Worm (Caenorhabditis elegans) whole organism, midembryonic: Measurements from ENCODE around the gene srh-42.
"Not testable (repeated sequence)": the region's sequence is repeated elsewhere in the genome, so short reads cannot be mapped to it uniquely, and the experiment has no call there.

ENCODE experiments used
- T22C8.4 ChIP-seq: fragments of 200-800 bp; sonication (Bioruptor generic); IDR thresholded peaks from 2 replicates; pipeline ENCODE4 v1.3.6; 2022; ENCODE audit warnings: missing genetic modification characterization, missing compliant biosample characterization
- cog-1 ChIP-seq: sonication (generic microtip); optimal IDR thresholded peaks from 2 replicates; lab custom pipeline; 2016; ENCODE audit warnings: missing genetic modification characterization, missing compliant biosample characterization
- flt-1 ChIP-seq: fragments of 200-800 bp; sonication (Bioruptor generic); IDR thresholded peaks from 2 replicates; pipeline ENCODE4 v1.3.6; 2022; ENCODE audit warnings: missing genetic modification characterization, missing compliant biosample characterization
- klf-2 ChIP-seq: fragments of 200-800 bp; sonication (Bioruptor generic); conservative IDR thresholded peaks from 2 replicates; pipeline ENCODE4 v1.3.6; 2022; ENCODE audit warnings: missing genetic modification reagents, missing genetic modification characterization, missing compliant biosample characterization
- med-1 ChIP-seq: sonication (generic microtip); optimal IDR thresholded peaks from 2 replicates; lab custom pipeline; 2017; ENCODE audit warnings: missing genetic modification characterization, mild to moderate bottlenecking, missing compliant biosample characterization, antibody characterized with exemption, missing genetic modification reagents; ENCODE audit not compliant: insufficient read depth
- ref-1 ChIP-seq: fragments of 200-800 bp; sonication (Bioruptor generic); conservative IDR thresholded peaks from 2 replicates; pipeline ENCODE4 v1.3.6; 2022; ENCODE audit warnings: missing genetic modification reagents, missing genetic modification characterization, missing compliant biosample characterization
- tab-1 ChIP-seq: fragments of 200-800 bp; sonication (Bioruptor generic); IDR thresholded peaks from 2 replicates; pipeline ENCODE4 v1.3.6; 2022; ENCODE audit warnings: missing genetic modification characterization, missing compliant biosample characterization
- ztf-23 ChIP-seq: fragments of 200-800 bp; sonication (Bioruptor generic); IDR thresholded peaks from 2 replicates; pipeline ENCODE4 v1.3.6; 2022; ENCODE audit warnings: missing genetic modification reagents, missing genetic modification characterization, missing compliant biosample characterization
- ztf-29 ChIP-seq: fragments of 200-800 bp; sonication (Bioruptor generic); IDR thresholded peaks from 2 replicates; pipeline ENCODE4 v1.3.6; 2022; ENCODE audit warnings: missing genetic modification reagents, missing genetic modification characterization, missing compliant biosample characterization

srh-42 gene

DNA sequence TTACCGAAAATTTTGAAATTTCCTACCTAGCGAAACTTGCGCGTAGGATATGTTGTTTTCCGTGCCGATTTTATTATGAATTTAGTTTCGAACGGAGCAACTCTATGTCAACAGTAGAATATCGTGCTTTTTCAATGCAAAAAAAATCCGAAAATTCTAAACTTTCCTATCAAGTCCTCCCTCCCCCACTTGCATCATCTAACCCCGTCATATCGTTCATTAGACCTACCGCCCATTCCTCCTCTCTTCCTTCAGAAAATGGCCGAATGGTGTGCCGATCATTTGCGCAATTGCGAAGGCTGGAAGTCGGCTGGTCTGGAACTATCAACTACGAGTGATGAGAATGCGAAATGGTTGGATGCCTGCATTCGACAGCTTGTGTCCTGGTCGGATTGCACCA, 8.2 kb upstream of the srh-42 start, which contains the start of gene Y54G11A.7:
Gene Y54G11A.7 (plus strand): TSS at position 256 of the 400 bp plus-strand sequence.
- TF ChIP-seq flt-1; ztf-23; klf-2 (GFP tag; lab: Robert Waterston, UW): not testable (repeated sequence)

ce11 chrII:14296320-14296719, 7.5 kb upstream of the srh-42 start:
- TF ChIP-seq T22C8.4 (no peak), flt-1 (no peak), ztf-29 (no peak), ref-1 (GFP tag; lab: Robert Waterston, UW) (no peak), med-1 (no peak), cog-1 (no peak), ztf-23 (no peak), tab-1 (GFP tag; lab: Robert Waterston, UW) (no peak), klf-2 (GFP tag; lab: Robert Waterston, UW) (no peak)

ce11 chrII:14294390-14294789, 5.5 kb upstream of the srh-42 start:
- TF ChIP-seq cog-1 (no peak), tab-1 (GFP tag; lab: Robert Waterston, UW) (no peak), T22C8.4 (no peak), ztf-29 (no peak), klf-2 (GFP tag; lab: Robert Waterston, UW) (no peak), med-1 (no peak), ref-1 (GFP tag; lab: Robert Waterston, UW) (no peak), flt-1 (no peak), ztf-23 (no peak)

DNA sequence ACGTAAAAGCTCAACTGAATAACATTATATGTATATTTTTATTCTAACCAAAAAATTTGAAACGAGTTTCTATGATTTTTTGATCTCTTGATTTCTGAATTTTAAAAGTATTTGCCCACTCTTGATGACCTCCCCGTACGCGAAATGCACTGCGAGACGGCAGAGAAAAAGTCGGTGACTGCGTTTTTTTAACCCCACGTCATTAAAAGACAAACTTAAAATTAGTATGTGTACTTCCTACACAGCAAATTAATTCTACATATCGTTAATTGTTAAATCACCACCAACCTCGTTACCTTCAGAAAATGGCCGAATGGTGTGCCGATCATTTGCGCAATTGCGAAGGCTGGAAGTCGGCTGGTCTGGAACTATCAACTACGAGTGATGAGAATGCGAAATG, 3.7 kb upstream of the srh-42 start, which contains the start of gene Y54G11A.4:
Gene Y54G11A.4 (plus strand): TSS at position 301 of the 400 bp plus-strand sequence.
- TF ChIP-seq T22C8.4 (no peak), cog-1 (no peak), ref-1 (GFP tag; lab: Robert Waterston, UW) (no peak), klf-2 (GFP tag; lab: Robert Waterston, UW) (no peak), med-1 (no peak), tab-1 (GFP tag; lab: Robert Waterston, UW) (no peak), flt-1 (no peak), ztf-29 (no peak), ztf-23 (no peak)

DNA sequence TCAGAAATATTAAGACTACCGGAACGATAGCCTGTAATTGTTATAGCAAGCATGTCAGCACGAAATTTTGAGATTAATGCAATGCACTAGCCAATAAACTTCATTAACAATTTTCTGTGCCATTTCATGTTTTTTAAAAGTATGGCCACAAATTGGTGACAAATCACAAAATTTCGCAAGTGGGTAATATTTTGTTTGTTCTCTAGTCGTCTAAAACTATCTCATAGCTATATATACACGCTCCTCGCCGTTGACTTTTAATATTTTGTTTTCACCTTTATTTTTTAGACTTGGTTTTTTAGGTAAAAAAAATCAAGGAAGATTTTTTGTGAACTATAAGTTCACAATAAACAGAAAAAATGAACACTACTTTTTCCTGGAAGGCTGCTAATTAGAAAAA, 2.0 kb upstream of the srh-42 start:
- TF ChIP-seq flt-1 (no peak), ztf-23 (no peak), med-1 (no peak), cog-1 (no peak), ztf-29 (no peak), ref-1 (GFP tag; lab: Robert Waterston, UW) (no peak), klf-2 (GFP tag; lab: Robert Waterston, UW) (no peak), T22C8.4 (no peak), tab-1 (GFP tag; lab: Robert Waterston, UW) (no peak)

DNA sequence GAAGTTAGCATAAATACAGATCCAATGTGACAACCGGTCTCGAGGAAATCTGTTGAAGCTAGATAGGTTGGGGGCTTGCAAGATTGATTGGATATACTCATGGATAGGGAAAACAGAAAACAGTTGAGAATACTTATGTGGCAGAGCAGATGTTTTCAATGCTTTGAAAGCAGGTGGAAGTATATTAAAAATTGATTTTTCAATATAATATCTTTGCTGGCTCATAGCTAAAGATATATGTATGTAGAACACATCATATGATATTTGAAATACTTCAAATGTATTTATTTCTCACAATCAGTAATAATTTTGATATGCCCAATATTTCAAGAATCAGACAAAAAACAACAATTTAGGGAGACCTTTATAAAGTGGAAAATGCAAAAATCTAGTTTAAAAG, 1.6 kb downstream of the srh-42 start, which contains the start of gene srh-41:
Gene srh-41 (minus strand): TSS at position 101 of the 400 bp plus-strand sequence.
- TF ChIP-seq flt-1 (no peak), klf-2 (GFP tag; lab: Robert Waterston, UW) (no peak), cog-1 (no peak), ref-1 (GFP tag; lab: Robert Waterston, UW) (no peak), T22C8.4 (no peak), med-1 (no peak)

- TF ChIP-seq ztf-23, result no peak
- no peak for TF ChIP-seq cog-1
These were observed 12.5 kb downstream of the srh-42 start, which contains the start of gene Y54G11A.3 for ce11 chrII:14276409-14276808. Gene Y54G11A.3, plus strand, starts transcription at chrII:14276621.

DNA sequence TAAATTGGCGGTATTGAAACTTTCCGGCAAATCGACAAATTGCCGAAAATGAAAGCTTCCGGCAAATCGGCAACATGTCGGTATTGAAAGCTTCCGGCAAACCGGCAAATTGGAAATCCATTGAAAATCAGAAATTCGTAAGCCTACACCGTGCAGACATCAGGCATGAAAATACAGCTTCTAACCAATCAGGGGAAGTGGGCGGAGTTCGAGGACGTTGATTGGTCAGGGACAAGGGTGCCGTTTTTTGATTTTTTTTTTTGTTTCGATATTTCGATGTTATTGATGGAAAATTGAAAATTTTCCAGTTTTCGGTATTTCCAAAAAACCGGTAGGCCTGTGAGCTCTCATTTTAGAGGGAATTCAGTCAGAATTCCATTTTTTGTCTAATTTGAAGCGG, 19.0 kb downstream of the srh-42 start:
- TF ChIP-seq med-1, result no peak
- no peak for TF ChIP-seq ref-1 (GFP tag; lab: Robert Waterston, UW)
- TF ChIP-seq tab-1 (GFP tag; lab: Robert Waterston, UW), result no peak
- TF ChIP-seq flt-1, result no peak
- no peak for TF ChIP-seq ztf-23

- TF ChIP-seq flt-1 (no peak), ztf-23 (no peak), cog-1 (no peak), med-1 (no peak), T22C8.4 (no peak), klf-2 (GFP tag; lab: Robert Waterston, UW) (no peak), ztf-29 (no peak), tab-1 (GFP tag; lab: Robert Waterston, UW) (no peak), ref-1 (GFP tag; lab: Robert Waterston, UW) (no peak)
These were observed 19.7 kb downstream of the srh-42 start, which contains the start of gene Y54G11A.1 for ce11 chrII:14269142-14269593. Gene Y54G11A.1, minus strand, starts transcription at chrII:14269192.

ce11 chrII:14257943-14258342, 30.9 kb downstream of the srh-42 start:
- no peak for TF ChIP-seq med-1
- TF ChIP-seq ref-1 (GFP tag; lab: Robert Waterston, UW), result no peak
- TF ChIP-seq T22C8.4, result no peak
- no peak for TF ChIP-seq tab-1 (GFP tag; lab: Robert Waterston, UW)
- TF ChIP-seq ztf-29, result no peak
- TF ChIP-seq flt-1, result no peak
- no peak for TF ChIP-seq ztf-23
- no peak for TF ChIP-seq klf-2 (GFP tag; lab: Robert Waterston, UW)
- TF ChIP-seq cog-1, result no peak

DNA sequence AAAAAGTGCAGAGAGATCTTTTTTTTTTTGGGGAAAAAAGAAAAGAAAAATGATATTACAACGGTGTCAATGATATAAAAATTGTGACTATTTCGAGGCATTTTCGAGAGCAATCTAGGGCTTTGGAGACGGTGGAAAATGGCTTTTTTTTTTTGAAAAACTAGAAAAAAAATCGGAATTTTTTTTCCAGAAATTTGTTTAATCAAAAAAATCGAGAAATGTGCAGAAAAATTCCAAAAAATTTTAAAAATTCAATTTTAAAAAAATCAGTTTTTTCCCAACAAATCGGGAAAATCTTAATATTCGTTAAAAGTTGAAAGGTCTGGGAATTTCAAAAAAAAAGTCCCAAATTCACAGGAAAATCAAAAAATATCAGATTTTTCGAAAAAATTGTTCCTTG, 32.1 kb downstream of the srh-42 start, which contains the start of gene Y54G11A.19:
Gene Y54G11A.19 (minus strand): TSS at position 101 of the 400 bp plus-strand sequence.
- TF ChIP-seq med-1, result no peak
- TF ChIP-seq tab-1 (GFP tag; lab: Robert Waterston, UW), result no peak
- no peak for TF ChIP-seq ztf-23

DNA sequence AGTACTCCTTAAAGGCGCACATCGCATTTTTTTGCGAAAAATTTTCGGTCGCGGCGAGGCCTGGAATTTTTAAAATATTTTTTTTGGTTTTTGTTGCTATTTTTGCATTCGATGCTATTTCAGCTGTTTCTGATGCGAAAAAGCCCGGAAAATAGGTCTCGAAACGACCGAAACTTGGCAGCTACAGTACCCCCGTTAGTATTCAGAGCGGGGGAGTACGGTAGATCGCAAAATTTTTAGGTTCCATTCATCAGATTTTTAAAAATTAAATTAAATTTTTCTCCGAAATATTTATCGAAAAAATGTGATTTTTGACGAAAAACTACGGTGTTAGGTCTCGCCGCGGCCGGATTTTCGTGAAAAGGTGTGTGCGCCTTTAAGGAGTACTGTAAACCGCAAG, 33.0 kb downstream of the srh-42 start:
- no peak for TF ChIP-seq ztf-29
- TF ChIP-seq T22C8.4, result no peak
- TF ChIP-seq flt-1, result no peak
- no peak for TF ChIP-seq tab-1 (GFP tag; lab: Robert Waterston, UW)
- no peak for TF ChIP-seq ztf-23
- no peak for TF ChIP-seq klf-2 (GFP tag; lab: Robert Waterston, UW)
- no peak for TF ChIP-seq ref-1 (GFP tag; lab: Robert Waterston, UW)
- TF ChIP-seq cog-1, result no peak
